Fruit fly (Drosophila melanogaster): Measurements from ENCODE around the gene hid.

dm6 chr3L:18183928-18184327, 1.5 kb downstream of the hid start:
- TF ChIP-seq CG16813 (GFP tag; IDR thresholded peaks at IDR 0.05; ENCODE audit: partially characterized antibody) (no peak), CG16815 (GFP tag; optimal IDR thresholded peaks at IDR 0.05) (no peak), D19A (tag; optimal IDR thresholded peaks at IDR 0.05) (no peak)

Measured in whole organism, embryonic.